Fruit fly (Drosophila melanogaster) whole organism, embryonic: ENCODE results near the gene CG15876.

Experiments used
- CG11456 ChIP-seq: fragments of 200-800 bp; sonication (Bioruptor generic); IDR thresholded peaks from 3 replicates; pipeline ENCODE4 v1.3.6; 2022; ENCODE audit warnings: missing biosample characterization, missing genetic modification characterization
- CG11696 ChIP-seq: fragments of 200-800 bp; sonication (Bioruptor generic); IDR thresholded peaks from 2 replicates; pipeline ENCODE4 v1.3.6; 2022; ENCODE audit warnings: missing biosample characterization, missing genetic modification characterization
- CG13424 ChIP-seq: fragments of 200-800 bp; sonication (Bioruptor generic); optimal IDR thresholded peaks from 2 replicates; lab custom pipeline; 2019; ENCODE audit warnings: missing biosample characterization, mild to moderate bottlenecking, missing genetic modification characterization, moderate library complexity
- CG15479 ChIP-seq: fragments of 200-800 bp; sonication (Bioruptor generic); optimal IDR thresholded peaks from 3 replicates; lab custom pipeline; 2019; ENCODE audit warnings: missing biosample characterization, mild to moderate bottlenecking, missing genetic modification characterization, moderate library complexity
- CG15601 ChIP-seq: fragments of 200-800 bp; sonication (Bioruptor generic); optimal IDR thresholded peaks from 3 replicates; lab custom pipeline; 2019; ENCODE audit warnings: missing biosample characterization, mild to moderate bottlenecking, missing genetic modification characterization, moderate library complexity
- CG16815 ChIP-seq: fragments of 200-800 bp; sonication (Bioruptor generic); optimal IDR thresholded peaks from 3 replicates; lab custom pipeline; 2017; ENCODE audit warnings: missing biosample characterization, mild to moderate bottlenecking, missing genetic modification characterization
- CG30403 ChIP-seq: fragments of 200-800 bp; sonication (Bioruptor generic); optimal IDR thresholded peaks from 3 replicates; lab custom pipeline; 2016; ENCODE audit warnings: missing biosample characterization, missing genetic modification characterization
- CG30431 ChIP-seq: fragments of 200-800 bp; sonication (Bioruptor generic); optimal IDR thresholded peaks from 2 replicates; lab custom pipeline; 2017; ENCODE audit warnings: missing biosample characterization, missing genetic modification characterization
- CG32772 ChIP-seq: fragments of 200-800 bp; sonication (Bioruptor generic); IDR thresholded peaks from 2 replicates; pipeline ENCODE4 v1.3.6; 2022; ENCODE audit warnings: missing biosample characterization, missing genetic modification characterization
- CG6272 ChIP-seq: fragments of 200-800 bp; sonication (Bioruptor generic); IDR thresholded peaks from 2 replicates; pipeline ENCODE4 v1.3.6; 2022; ENCODE audit warnings: missing biosample characterization, missing genetic modification characterization
- CG7928 ChIP-seq: fragments of 200-800 bp; sonication (Bioruptor generic); optimal IDR thresholded peaks from 2 replicates; lab custom pipeline; 2017; ENCODE audit warnings: missing biosample characterization, mild to moderate bottlenecking, missing genetic modification characterization
- CG8478 ChIP-seq: fragments of >200 bp; optimal IDR thresholded peaks from 2 replicates; lab custom pipeline; 2018
- CoRest ChIP-seq: fragments of 200-800 bp; sonication (Bioruptor generic); optimal IDR thresholded peaks from 3 replicates; lab custom pipeline; 2018; ENCODE audit warnings: missing biosample characterization, mild to moderate bottlenecking, missing genetic modification characterization, moderate library complexity
- D19A ChIP-seq: fragments of 200-800 bp; optimal IDR thresholded peaks from 3 replicates; lab custom pipeline; 2019; ENCODE audit warnings: missing biosample characterization, mild to moderate bottlenecking, missing genetic modification characterization, moderate library complexity
- Deaf1 ChIP-seq: fragments of 200-800 bp; optimal IDR thresholded peaks from 3 replicates; lab custom pipeline; 2019; ENCODE audit warnings: missing biosample characterization, mild to moderate bottlenecking, missing genetic modification characterization, moderate library complexity
- Fer2 ChIP-seq: fragments of 200-800 bp; sonication (Bioruptor generic); optimal IDR thresholded peaks from 2 replicates; lab custom pipeline; 2018; ENCODE audit warnings: missing biosample characterization, mild to moderate bottlenecking, missing genetic modification characterization, moderate library complexity
- HLH3B ChIP-seq: fragments of 200-800 bp; sonication (Bioruptor generic); IDR thresholded peaks from 2 replicates; pipeline ENCODE4 v1.3.6; 2022; ENCODE audit warnings: missing biosample characterization, missing genetic modification characterization
- Hr39 ChIP-seq: fragments of >200 bp; optimal IDR thresholded peaks from 2 replicates; lab custom pipeline; 2017
- Jarid2 ChIP-seq: fragments of 200-800 bp; sonication (Bioruptor generic); optimal IDR thresholded peaks from 3 replicates; lab custom pipeline; 2017; ENCODE audit warnings: mild to moderate bottlenecking, missing biosample characterization, missing genetic modification reagents, missing genetic modification characterization
- NC2β ChIP-seq: fragments of 200-800 bp; sonication (Bioruptor generic); optimal IDR thresholded peaks from 2 replicates; lab custom pipeline; 2016; ENCODE audit warnings: missing biosample characterization, missing genetic modification characterization
- Oli ChIP-seq: fragments of 200-800 bp; sonication (Bioruptor generic); optimal IDR thresholded peaks from 2 replicates; lab custom pipeline; 2018; ENCODE audit warnings: missing biosample characterization, mild to moderate bottlenecking, missing genetic modification characterization, moderate library complexity
- Poxn ChIP-seq: fragments of 200-800 bp; sonication (Bioruptor generic); IDR thresholded peaks from 2 replicates; pipeline ENCODE4 v1.3.6; 2022; ENCODE audit warnings: missing biosample characterization, missing genetic modification characterization
- Sox100B ChIP-seq: fragments of 200-800 bp; sonication (Bioruptor generic); optimal IDR thresholded peaks from 3 replicates; lab custom pipeline; 2018; ENCODE audit warnings: missing biosample characterization, mild to moderate bottlenecking, missing genetic modification characterization
- al ChIP-seq: fragments of 200-800 bp; sonication (Bioruptor generic); IDR thresholded peaks from 2 replicates; pipeline ENCODE4 v1.3.6; 2022; ENCODE audit warnings: missing biosample characterization, missing genetic modification characterization
- ara ChIP-seq: fragments of 200-800 bp; sonication (Bioruptor generic); IDR thresholded peaks from 2 replicates; pipeline ENCODE4 v1.3.6; 2022; ENCODE audit warnings: missing biosample characterization, missing genetic modification characterization
- btn ChIP-seq: fragments of 200-800 bp; sonication (Bioruptor generic); optimal IDR thresholded peaks from 2 replicates; lab custom pipeline; 2016; ENCODE audit warnings: missing biosample characterization, missing genetic modification characterization
- cad ChIP-seq: fragments of >200 bp; optimal IDR thresholded peaks from 2 replicates; lab custom pipeline; 2017; ENCODE audit warnings: missing biosample characterization, missing genetic modification characterization
- cg ChIP-seq: fragments of 200-800 bp; sonication (Bioruptor generic); optimal IDR thresholded peaks from 3 replicates; lab custom pipeline; 2019; ENCODE audit warnings: missing biosample characterization, mild to moderate bottlenecking, missing genetic modification characterization, moderate library complexity
- chm ChIP-seq: fragments of 200-800 bp; sonication (Bioruptor generic); IDR thresholded peaks from 2 replicates; pipeline ENCODE4 v1.3.6; 2022; ENCODE audit warnings: missing biosample characterization, missing genetic modification characterization
- dati ChIP-seq: fragments of 200-800 bp; sonication (Bioruptor generic); IDR thresholded peaks from 2 replicates; pipeline ENCODE4 v1.3.6; 2022; ENCODE audit warnings: missing biosample characterization, missing genetic modification characterization
- ewg ChIP-seq: fragments of 200-800 bp; sonication (Bioruptor generic); optimal IDR thresholded peaks from 3 replicates; lab custom pipeline; 2017; ENCODE audit warnings: mild to moderate bottlenecking, missing biosample characterization, missing genetic modification reagents, missing genetic modification characterization
- fu2 ChIP-seq: fragments of 200-800 bp; sonication (Bioruptor generic); optimal IDR thresholded peaks from 2 replicates; lab custom pipeline; 2016; ENCODE audit warnings: missing biosample characterization, missing genetic modification characterization
- insv ChIP-seq, 2 experiments: fragments of 200-800 bp; sonication (Bioruptor generic); optimal IDR thresholded peaks; 3 replicates each; lab custom pipeline; 2016 to 2018; ENCODE audit warnings: missing biosample characterization in 2 of 2, missing genetic modification characterization in 2 of 2
- inv ChIP-seq: fragments of 200-800 bp; sonication (Bioruptor generic); IDR thresholded peaks from 2 replicates; pipeline ENCODE4 v1.3.6; 2022; ENCODE audit warnings: missing biosample characterization, missing genetic modification characterization; ENCODE audit not compliant: partially characterized antibody
- jigr1 ChIP-seq: fragments of 200-800 bp; sonication (Bioruptor generic); IDR thresholded peaks from 3 replicates; pipeline ENCODE4 v1.3.6; 2022; ENCODE audit warnings: missing biosample characterization, missing genetic modification characterization
- lbe ChIP-seq: fragments of 200-800 bp; sonication (Bioruptor generic); optimal IDR thresholded peaks from 2 replicates; lab custom pipeline; 2016; ENCODE audit warnings: missing biosample characterization, mild to moderate bottlenecking, missing genetic modification characterization
- pita ChIP-seq: fragments of 200-800 bp; sonication (Bioruptor generic); optimal IDR thresholded peaks from 2 replicates; lab custom pipeline; 2017; ENCODE audit warnings: missing biosample characterization, mild to moderate bottlenecking, missing genetic modification characterization
- sens ChIP-seq: fragments of 200-800 bp; sonication (Bioruptor generic); peaks from one replicate; lab custom pipeline; 2016; ENCODE audit warnings: missing biosample characterization, missing genetic modification characterization
- sisA ChIP-seq: fragments of 200-800 bp; sonication (Bioruptor generic); IDR thresholded peaks from 2 replicates; pipeline ENCODE4 v1.3.6; 2022; ENCODE audit warnings: missing biosample characterization, missing genetic modification characterization
- tgo ChIP-seq: fragments of 200-800 bp; sonication (Bioruptor generic); IDR thresholded peaks from 3 replicates; pipeline ENCODE4 v1.3.6; 2022; ENCODE audit warnings: missing biosample characterization, missing genetic modification characterization
- tll ChIP-seq, 2 experiments: fragments of 200-800 bp in 1 of 2; fragments of >200 bp in 1 of 2; sonication (Bioruptor generic) in 1 of 2; optimal IDR thresholded peaks; 2 replicates each; lab custom pipeline; 2017 to 2019; ENCODE audit warnings: missing biosample characterization in 2 of 2, missing genetic modification characterization in 2 of 2, mild to moderate bottlenecking in 1 of 2, moderate library complexity in 1 of 2
- twi ChIP-seq: fragments of 200-800 bp; optimal IDR thresholded peaks from 2 replicates; lab custom pipeline; 2019; ENCODE audit warnings: missing biosample characterization, mild to moderate bottlenecking, missing genetic modification characterization, moderate library complexity
- unpg ChIP-seq: fragments of 200-800 bp; sonication (Bioruptor generic); optimal IDR thresholded peaks from 3 replicates; lab custom pipeline; 2018; ENCODE audit warnings: missing biosample characterization, mild to moderate bottlenecking, missing genetic modification characterization, moderate library complexity
- vfl ChIP-seq: fragments of 200-800 bp; sonication (Bioruptor generic); optimal IDR thresholded peaks from 2 replicates; lab custom pipeline; 2016; ENCODE audit warnings: missing biosample characterization, missing genetic modification characterization
- vvl ChIP-seq: fragments of 200-800 bp; sonication (Bioruptor generic); IDR thresholded peaks from 2 replicates; pipeline ENCODE4 v1.3.6; 2022; ENCODE audit warnings: missing biosample characterization, missing genetic modification characterization
- zen ChIP-seq: fragments of 200-800 bp; sonication (Bioruptor generic); optimal IDR thresholded peaks from 3 replicates; lab custom pipeline; 2018; ENCODE audit warnings: missing biosample characterization, mild to moderate bottlenecking, missing genetic modification characterization, moderate library complexity

CG15876 gene

DNA sequence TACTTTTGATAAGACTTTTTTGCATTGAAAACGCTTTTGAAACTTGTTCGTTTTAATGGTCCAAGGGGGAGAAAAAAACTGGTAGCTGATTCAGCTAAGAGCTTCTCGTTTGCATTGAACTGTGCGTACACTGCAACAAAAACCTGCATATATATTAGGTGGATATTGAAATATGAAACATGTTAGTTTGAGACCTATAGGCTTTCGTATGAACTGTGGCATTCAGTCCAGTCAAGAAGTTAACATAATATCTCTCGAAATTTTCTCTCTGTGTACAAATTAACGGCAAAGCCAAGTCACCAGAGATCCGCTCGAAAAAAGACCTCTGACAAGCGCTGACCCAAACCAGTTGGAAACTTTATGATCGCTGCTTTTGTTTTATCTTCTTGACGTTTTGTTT, 3.4 kb upstream of the CG15876 start (continued):
- TF ChIP-seq CG32772 (GFP tag; lab: Robert Waterston, UW) (peak; percentile 83), Poxn (GFP tag; lab: Robert Waterston, UW) (no peak), ewg (GFP tag; lab: Kevin White, UChicago) (peak; percentile 67), CG8478 (no peak), chm (GFP tag; lab: Robert Waterston, UW) (no peak; the same call in 1 of the 2 replicates), vfl (GFP tag; lab: Kevin White, UChicago) (peak; percentile 42), vvl (GFP tag; lab: Robert Waterston, UW) (peak; percentile 87), D19A (tag; lab: Kevin White, UChicago) (peak; percentile 72), dati (GFP tag; lab: Robert Waterston, UW) (peak; percentile 54; the same call in 1 of the 2 replicates), al (GFP tag; lab: Robert Waterston, UW) (peak; percentile 76), sisA (GFP tag; lab: Robert Waterston, UW) (peak; percentile 91), btn (GFP tag; lab: Kevin White, UChicago) (peak; percentile 73), CG11696 (peak; percentile 74)

DNA sequence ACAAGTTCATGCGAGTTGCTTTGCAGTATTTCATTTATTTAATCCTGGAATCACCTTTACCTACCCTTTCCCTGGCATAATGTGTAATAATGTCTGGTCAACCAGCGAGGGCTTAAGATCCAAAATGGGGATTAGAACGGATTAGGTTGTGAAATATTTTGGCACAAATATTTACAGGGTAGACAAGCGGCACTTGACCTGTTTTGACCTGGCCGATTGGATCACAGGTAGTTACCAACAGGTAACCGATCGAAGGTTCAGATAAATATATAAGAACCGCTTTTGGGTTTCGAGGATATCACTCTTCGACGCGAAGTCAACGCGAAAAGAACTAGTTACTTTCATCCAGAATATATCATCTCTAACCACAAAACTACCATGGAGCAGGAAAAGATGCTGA, 2.7 kb upstream of the CG15876 start, which contains the start of gene CG13713:
TSS of gene CG13713 (plus strand) at position 301 of the 400 bp plus-strand sequence.
- TF ChIP-seq sens (GFP tag; lab: Kevin White, UChicago) (peak; percentile 63), CG15479 (GFP tag; lab: Kevin White, UChicago) (peak; percentile 40), CG15601 (no peak), Oli (no peak), CoRest (tag; lab: Kevin White, UChicago) (no peak), CG30403 (no peak), jigr1 (GFP tag; lab: Robert Waterston, UW) (no peak), CG6272 (GFP tag; lab: Robert Waterston, UW) (no peak), ara (GFP tag; lab: Robert Waterston, UW) (no peak), NC2β (no peak)

DNA sequence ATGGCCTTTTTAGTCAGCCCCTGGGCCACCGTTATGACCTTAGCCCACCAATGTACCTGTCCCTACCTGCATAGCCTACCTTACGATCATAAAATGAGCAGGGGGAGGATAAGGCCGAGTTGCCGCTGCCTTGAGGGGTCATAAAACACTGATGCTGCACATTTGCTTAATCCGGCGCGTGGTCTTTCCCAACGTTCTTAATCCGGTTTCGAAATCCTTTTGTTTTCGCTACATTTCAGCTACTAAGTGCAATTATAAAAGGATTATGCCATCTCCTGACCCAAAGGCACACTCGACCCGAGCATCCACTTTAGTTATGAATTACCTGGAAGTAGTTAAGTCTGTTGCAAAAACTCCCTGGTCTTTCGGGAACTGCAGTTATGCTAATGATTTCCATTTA, 1.7 kb upstream of the CG15876 start:
- TF ChIP-seq zen (tag; lab: Kevin White, UChicago) (peak; percentile 95), twi (peak; percentile 21), HLH3B (GFP tag; lab: Robert Waterston, UW) (no peak), lbe (GFP tag; lab: Kevin White, UChicago) (no peak), cad (GFP tag; lab: Kevin White, UChicago) (peak; percentile 98), tll (GFP tag; optimal IDR thresholded peaks at IDR 0.05; lab: Kevin White, UChicago) (peak in 1 of 2 experiments; percentile 92), CG7928 (GFP tag; lab: Kevin White, UChicago) (no peak), CG11456 (GFP tag; lab: Robert Waterston, UW) (0 out of 3 replicates have a peak, but pooled peaks have one; percentile 6), CG15479 (GFP tag; lab: Kevin White, UChicago) (peak; percentile 96)

DNA sequence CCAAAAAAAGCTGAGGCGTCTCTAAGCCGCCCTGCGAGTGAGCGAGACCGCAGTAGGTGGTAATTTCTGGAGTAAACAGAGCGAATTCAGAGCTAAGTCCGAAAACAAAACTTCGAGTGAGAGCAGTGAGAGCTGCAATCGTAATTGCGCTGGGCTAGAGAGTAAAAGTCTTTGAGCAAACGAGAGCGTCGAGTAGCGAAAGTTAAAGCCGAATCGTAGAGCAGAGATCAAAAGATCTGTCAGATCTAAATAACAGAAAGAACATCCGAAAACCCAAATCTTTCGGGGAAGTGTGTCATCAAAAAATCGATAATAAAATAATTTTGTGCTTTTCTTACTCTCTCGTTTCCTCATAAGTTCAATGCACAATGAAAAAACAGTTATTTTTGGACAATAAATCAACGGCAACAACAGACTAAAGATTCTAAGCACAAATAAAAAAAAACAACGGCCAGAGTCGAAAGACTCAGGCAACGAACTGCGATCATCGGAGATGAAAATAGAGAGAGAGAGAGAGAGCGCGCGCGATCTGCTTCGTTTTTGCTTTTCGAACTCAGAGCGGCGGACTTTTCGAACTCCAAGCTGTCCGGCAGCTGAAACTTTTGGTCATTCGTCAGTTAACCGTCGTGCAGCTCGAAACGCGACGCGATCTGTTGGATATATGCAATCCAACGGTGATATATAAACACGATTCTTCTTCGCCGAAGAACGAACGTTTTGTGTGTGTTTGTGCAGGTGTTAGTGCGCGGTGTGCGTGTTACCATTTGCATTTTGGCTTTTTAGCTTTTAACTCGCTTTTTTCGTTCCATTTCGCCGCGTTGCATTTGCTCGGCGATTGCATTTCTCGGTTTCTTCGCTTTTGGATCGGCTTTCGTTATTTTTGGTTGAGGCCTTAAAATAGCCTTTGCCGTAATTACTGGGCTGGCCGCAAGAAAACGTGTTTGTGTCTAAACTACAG, 2.2 kb downstream of the CG15876 start, which contains the start of gene RhoGEF64C:
TSS of gene RhoGEF64C (plus strand) at position 607 of the 958 bp plus-strand sequence.
- TF ChIP-seq fu2 = no peak
- TF ChIP-seq insv (GFP tag; optimal IDR thresholded peaks at IDR 0.05; lab: Kevin White, UChicago) = no peak
- TF ChIP-seq CG11456 (GFP tag; lab: Robert Waterston, UW) = no peak
- no peak for TF ChIP-seq tgo
- TF ChIP-seq Sox100B (GFP tag; lab: Kevin White, UChicago) = no peak
- no peak for TF ChIP-seq CG16815 (GFP tag; lab: Kevin White, UChicago)
- TF ChIP-seq CG30431 = no peak
- TF ChIP-seq cg (GFP tag; lab: Kevin White, UChicago) = peak; percentile 34
- no peak for TF ChIP-seq unpg (GFP tag; lab: Kevin White, UChicago)
- TF ChIP-seq inv (GFP tag; lab: Robert Waterston, UW) = no peak
- TF ChIP-seq pita (GFP tag; lab: Kevin White, UChicago) = no peak
- TF ChIP-seq Deaf1 (tag; lab: Kevin White, UChicago) = peak; percentile 54
- peak; percentile 68 for TF ChIP-seq Jarid2
- TF ChIP-seq CG13424 (tag; lab: Kevin White, UChicago) = no peak
- TF ChIP-seq Fer2 = no peak
- TF ChIP-seq Hr39 = no peak
